Worm (Caenorhabditis elegans) whole organism, L4 larva: Measurements from ENCODE around the gene cyn-11.

ENCODE experiments used
- D1046.2 ChIP-seq: fragments of 200-800 bp; sonication (Bioruptor generic); IDR thresholded peaks from 2 replicates; pipeline ENCODE4 v1.3.6; 2022; ENCODE audit warnings: missing genetic modification characterization, missing compliant biosample characterization
- T20F7.1 ChIP-seq: fragments of 200-800 bp; sonication (Bioruptor generic); optimal IDR thresholded peaks from 2 replicates; lab custom pipeline; 2018; ENCODE audit warnings: mild to moderate bottlenecking, missing genetic modification characterization, missing compliant biosample characterization
- Y48G9A.11 ChIP-seq: fragments of 200-800 bp; sonication (Bioruptor generic); IDR thresholded peaks from 2 replicates; pipeline ENCODE4 v1.3.6; 2022; ENCODE audit warnings: missing genetic modification reagents, missing genetic modification characterization, missing compliant biosample characterization
- Y5F2A.4 ChIP-seq: fragments of 200-800 bp; sonication (Bioruptor generic); optimal IDR thresholded peaks from 2 replicates; lab custom pipeline; 2018; ENCODE audit warnings: mild to moderate bottlenecking, missing genetic modification characterization, missing compliant biosample characterization
- Y75B8A.6 ChIP-seq: fragments of 200-800 bp; sonication (Bioruptor generic); IDR thresholded peaks from 2 replicates; pipeline ENCODE4 v1.3.6; 2022; ENCODE audit warnings: missing genetic modification reagents, missing genetic modification characterization, missing compliant biosample characterization
- ZK546.5 ChIP-seq, 2 experiments: sonication (generic microtip); optimal IDR thresholded peaks; 2 replicates each; lab custom pipeline; 2017; ENCODE audit warnings: missing biosample characterization in 2 of 2, missing genetic modification characterization in 2 of 2
- aly-2 ChIP-seq: sonication (generic microtip); optimal IDR thresholded peaks from 2 replicates; lab custom pipeline; 2018; ENCODE audit warnings: missing biosample characterization, missing genetic modification characterization
- ama-1 ChIP-seq: fragments of 150-350 bp; optimal IDR thresholded peaks from 2 replicates; lab custom pipeline; 2014; ENCODE audit warnings: inconsistent platforms, mixed read lengths
- ceh-20 ChIP-seq: fragments of 200-800 bp; sonication (Bioruptor generic); IDR thresholded peaks from 2 replicates; pipeline ENCODE4 v1.3.6; 2022; ENCODE audit warnings: missing genetic modification reagents, missing genetic modification characterization, missing compliant biosample characterization
- ceh-28 ChIP-seq: fragments of 150-350 bp; optimal IDR thresholded peaks from 2 replicates; lab custom pipeline; 2014; ENCODE audit warnings: missing biosample characterization, missing genetic modification reagents, missing genetic modification characterization
- ceh-44 ChIP-seq: fragments of 200-800 bp; sonication (Bioruptor generic); IDR thresholded peaks from 2 replicates; pipeline ENCODE4 v1.3.6; 2022; ENCODE audit warnings: missing genetic modification reagents, missing genetic modification characterization, missing compliant biosample characterization
- ces-1 ChIP-seq: fragments of 150-350 bp; sonication (generic microtip); optimal IDR thresholded peaks from 4 replicates; lab custom pipeline; 2014; ENCODE audit warnings: missing biosample characterization, missing genetic modification reagents, missing genetic modification characterization
- daf-16 ChIP-seq, 3 experiments: sonication (generic microtip); optimal IDR thresholded peaks; 2 replicates each; lab custom pipeline; 2016 to 2017; ENCODE audit warnings: missing genetic modification characterization in 3 of 3, missing genetic modification reagents in 3 of 3, mild to moderate bottlenecking in 2 of 3, missing compliant biosample characterization in 2 of 3, missing biosample characterization in 1 of 3, moderate library complexity in 1 of 3
- daf-19 ChIP-seq: fragments of 200-800 bp; sonication (Bioruptor generic); conservative IDR thresholded peaks from 2 replicates; pipeline ENCODE4 v1.3.6; 2022; ENCODE audit warnings: missing genetic modification characterization, missing compliant biosample characterization
- dmd-8 ChIP-seq: fragments of 200-800 bp; sonication (Bioruptor generic); IDR thresholded peaks from 2 replicates; pipeline ENCODE4 v1.3.6; 2022; ENCODE audit warnings: missing genetic modification characterization, missing compliant biosample characterization
- dve-1 ChIP-seq: sonication (generic microtip); optimal IDR thresholded peaks from 2 replicates; lab custom pipeline; 2017; ENCODE audit warnings: antibody characterized with exemption, mild to moderate bottlenecking, missing genetic modification characterization, missing compliant biosample characterization; ENCODE audit not compliant: insufficient read depth
- egl-27 ChIP-seq: sonication (generic microtip); optimal IDR thresholded peaks from 3 replicates; lab custom pipeline; 2017; ENCODE audit warnings: missing biosample characterization, missing genetic modification reagents, missing genetic modification characterization
- fkh-10 ChIP-seq: fragments of 150-350 bp; optimal IDR thresholded peaks from 2 replicates; lab custom pipeline; 2014; ENCODE audit warnings: missing biosample characterization, missing genetic modification reagents, missing genetic modification characterization
- gei-8 ChIP-seq: fragments of 200-800 bp; sonication (Bioruptor generic); optimal IDR thresholded peaks from 2 replicates; lab custom pipeline; 2018; ENCODE audit warnings: mild to moderate bottlenecking, missing genetic modification characterization, missing compliant biosample characterization
- lim-7 ChIP-seq: fragments of 200-800 bp; sonication (Bioruptor generic); IDR thresholded peaks from 2 replicates; pipeline ENCODE4 v1.3.6; 2022; ENCODE audit warnings: missing genetic modification characterization, missing compliant biosample characterization
- lin-15B ChIP-seq: fragments of 150-350 bp; sonication (generic microtip); optimal IDR thresholded peaks from 3 replicates; lab custom pipeline; 2014; ENCODE audit warnings: missing biosample characterization, missing genetic modification characterization
- lin-39 ChIP-seq: fragments of 150-350 bp; optimal IDR thresholded peaks from 2 replicates; lab custom pipeline; 2014; ENCODE audit warnings: missing biosample characterization, missing genetic modification reagents, missing genetic modification characterization
- lir-3 ChIP-seq: sonication (generic microtip); optimal IDR thresholded peaks from 2 replicates; lab custom pipeline; 2016; ENCODE audit warnings: mild to moderate bottlenecking, missing genetic modification characterization, missing compliant biosample characterization
- madf-9 ChIP-seq: fragments of 200-800 bp; sonication (Bioruptor generic); conservative IDR thresholded peaks from 2 replicates; pipeline ENCODE4 v1.3.6; 2022; ENCODE audit warnings: missing genetic modification reagents, missing genetic modification characterization, missing compliant biosample characterization
- mes-2 ChIP-seq: sonication (generic microtip); optimal IDR thresholded peaks from 2 replicates; lab custom pipeline; 2016; ENCODE audit warnings: missing genotype, mild to moderate bottlenecking, missing genetic modification characterization, missing compliant biosample characterization; ENCODE audit not compliant: poor library complexity, severe bottlenecking
- mxl-3 ChIP-seq: fragments of 200-800 bp; sonication (Bioruptor generic); optimal IDR thresholded peaks from 2 replicates; lab custom pipeline; 2018; ENCODE audit warnings: mild to moderate bottlenecking, missing genetic modification characterization, missing compliant biosample characterization
- nhr-10 ChIP-seq: fragments of 150-350 bp; optimal IDR thresholded peaks from 2 replicates; lab custom pipeline; 2014; ENCODE audit warnings: missing biosample characterization, missing genetic modification characterization
- nhr-11 ChIP-seq: fragments of 150-350 bp; optimal IDR thresholded peaks from 2 replicates; lab custom pipeline; 2014; ENCODE audit warnings: missing biosample characterization, missing genetic modification characterization
- nhr-25 ChIP-seq: sonication (generic microtip); optimal IDR thresholded peaks from 2 replicates; lab custom pipeline; 2017; ENCODE audit warnings: missing genetic modification characterization, mild to moderate bottlenecking, missing compliant biosample characterization, antibody characterized with exemption, moderate library complexity, borderline replicate concordance; ENCODE audit not compliant: insufficient read depth
- nhr-28 ChIP-seq: fragments of 150-350 bp; optimal IDR thresholded peaks from 2 replicates; lab custom pipeline; 2014; ENCODE audit warnings: missing biosample characterization, missing genetic modification characterization
- nhr-41 ChIP-seq: fragments of 200-800 bp; sonication (Bioruptor generic); IDR thresholded peaks from 2 replicates; pipeline ENCODE4 v1.3.6; 2022; ENCODE audit warnings: missing genetic modification reagents, missing genetic modification characterization, missing compliant biosample characterization
- nhr-48 ChIP-seq: sonication (generic microtip); optimal IDR thresholded peaks from 2 replicates; lab custom pipeline; 2016; ENCODE audit warnings: mild to moderate bottlenecking, missing genetic modification characterization, missing compliant biosample characterization
- nhr-76 ChIP-seq: fragments of 150-350 bp; optimal IDR thresholded peaks from 2 replicates; lab custom pipeline; 2014; ENCODE audit warnings: missing biosample characterization, missing genetic modification characterization
- pha-4 ChIP-seq, 2 experiments: fragments of 150-350 bp in 1 of 2; fragments of 200-800 bp in 1 of 2; sonication (Bioruptor generic) in 1 of 2; IDR thresholded peaks in 1 of 2; optimal IDR thresholded peaks in 1 of 2; 2 replicates each; pipeline versions ENCODE4 v1.3.6 to Lab custom; 2014 to 2022; ENCODE audit warnings: missing genetic modification characterization in 2 of 2, missing genetic modification reagents in 2 of 2, missing biosample characterization in 1 of 2, missing compliant biosample characterization in 1 of 2
- php-3 ChIP-seq: fragments of 200-800 bp; sonication (Bioruptor generic); IDR thresholded peaks from 2 replicates; pipeline ENCODE4 v1.3.6; 2022; ENCODE audit warnings: missing genetic modification reagents, missing genetic modification characterization, missing compliant biosample characterization
- pqm-1 ChIP-seq: sonication (generic microtip); optimal IDR thresholded peaks from 2 replicates; lab custom pipeline; 2017; ENCODE audit warnings: missing biosample characterization, missing genetic modification characterization
- rbr-2 ChIP-seq: sonication (generic microtip); optimal IDR thresholded peaks from 2 replicates; lab custom pipeline; 2016; ENCODE audit warnings: missing genotype, missing genetic modification characterization, missing compliant biosample characterization
- saeg-2 ChIP-seq: fragments of 200-800 bp; sonication (Bioruptor generic); IDR thresholded peaks from 2 replicates; pipeline ENCODE4 v1.3.6; 2022; ENCODE audit warnings: missing genetic modification reagents, missing genetic modification characterization, missing compliant biosample characterization
- sdz-12 ChIP-seq: fragments of 200-800 bp; sonication (Bioruptor generic); optimal IDR thresholded peaks from 2 replicates; lab custom pipeline; 2018; ENCODE audit warnings: mild to moderate bottlenecking, missing genetic modification characterization, missing compliant biosample characterization
- skn-1 ChIP-seq: fragments of 150-350 bp; optimal IDR thresholded peaks from 2 replicates; lab custom pipeline; 2014; ENCODE audit warnings: missing biosample characterization, missing genetic modification characterization
- snpc-1.2 ChIP-seq: fragments of 200-800 bp; sonication (Bioruptor generic); IDR thresholded peaks from 2 replicates; pipeline ENCODE4 v1.3.6; 2022; ENCODE audit warnings: missing genetic modification reagents, missing genetic modification characterization, missing compliant biosample characterization
- spr-3 ChIP-seq: fragments of 200-800 bp; sonication (Bioruptor generic); optimal IDR thresholded peaks from 2 replicates; lab custom pipeline; 2018; ENCODE audit warnings: mild to moderate bottlenecking, missing genetic modification characterization, missing compliant biosample characterization
- unc-39 ChIP-seq: sonication (generic microtip); optimal IDR thresholded peaks from 2 replicates; lab custom pipeline; 2017; ENCODE audit warnings: missing biosample characterization, missing genetic modification characterization
- vab-7 ChIP-seq: fragments of 200-800 bp; sonication (Bioruptor generic); IDR thresholded peaks from 2 replicates; pipeline ENCODE4 v1.3.6; 2022; ENCODE audit warnings: missing genetic modification reagents, missing genetic modification characterization, missing compliant biosample characterization
- zfp-2 ChIP-seq: sonication (generic microtip); optimal IDR thresholded peaks from 2 replicates; lab custom pipeline; 2016; ENCODE audit warnings: mild to moderate bottlenecking, missing genetic modification characterization, missing compliant biosample characterization
- zip-11 ChIP-seq: fragments of 200-800 bp; sonication (Bioruptor generic); IDR thresholded peaks from 2 replicates; pipeline ENCODE4 v1.3.6; 2022; ENCODE audit warnings: missing genetic modification characterization, missing compliant biosample characterization
- zip-2 ChIP-seq: fragments of 150-350 bp; optimal IDR thresholded peaks from 2 replicates; lab custom pipeline; 2014; ENCODE audit warnings: missing biosample characterization, missing genetic modification characterization
- ztf-11 ChIP-seq: fragments of 150-350 bp; optimal IDR thresholded peaks from 2 replicates; lab custom pipeline; 2014; ENCODE audit warnings: missing biosample characterization, missing genetic modification characterization
- ztf-7 ChIP-seq: fragments of 150-350 bp; optimal IDR thresholded peaks from 2 replicates; lab custom pipeline; 2014; ENCODE audit warnings: missing biosample characterization, missing genetic modification characterization

Gene cyn-11

DNA sequence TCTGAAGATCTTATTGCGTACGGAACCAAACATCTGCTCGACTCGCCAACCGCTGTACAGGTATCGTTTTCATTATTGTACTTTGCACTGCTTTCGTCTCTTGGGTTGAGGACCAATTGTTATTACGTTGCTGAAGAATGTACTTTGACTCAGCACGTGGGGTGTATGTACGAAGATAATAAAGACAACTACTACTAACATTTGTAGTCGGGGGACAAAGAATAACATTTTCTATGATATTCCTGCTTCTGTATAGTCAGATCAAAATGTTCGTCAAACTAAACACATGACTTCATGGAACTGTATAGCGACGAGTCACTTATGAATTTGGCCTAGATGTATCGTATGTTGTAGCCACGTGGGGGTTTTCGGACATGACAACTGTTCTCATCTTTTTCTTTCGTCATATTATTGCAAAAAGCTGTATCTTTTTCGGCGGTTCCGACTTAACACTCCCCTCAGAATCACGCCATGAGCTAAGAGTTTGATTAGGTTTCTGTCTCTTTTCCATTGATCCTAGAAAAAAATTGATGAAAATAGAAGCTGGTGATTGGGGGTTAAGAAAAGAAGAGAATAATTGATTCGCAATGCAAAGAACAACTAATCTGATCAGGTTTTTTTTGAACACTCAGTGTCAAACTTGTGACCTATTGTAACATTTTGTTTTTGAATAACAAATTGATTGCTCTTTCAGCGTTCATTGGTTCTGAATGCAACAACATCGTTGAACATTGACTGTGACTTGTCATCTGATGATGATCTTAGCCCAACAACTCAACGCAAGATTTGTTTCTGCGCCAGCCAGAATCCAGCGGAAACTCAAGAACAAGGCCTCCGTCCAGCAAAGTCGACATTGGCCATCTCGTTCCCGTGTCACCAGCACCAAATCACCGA lies 28.7 kb upstream of the cyn-11 start (continued):
- TF ChIP-seq nhr-28 (tag; lab: Kevin White, UChicago) (peak; percentile 47), lin-15B (tag; lab: Kevin White, UChicago) (no peak), T20F7.1 (GFP tag; lab: Kevin White, UChicago) (peak; percentile 4), rbr-2 (tag; lab: Kevin White, UChicago) (no peak), gei-8 (GFP tag; lab: Kevin White, UChicago) (no peak), mes-2 (tag; lab: Kevin White, UChicago) (no peak), skn-1 (tag; lab: Kevin White, UChicago) (no peak), pqm-1 (tag; lab: Kevin White, UChicago) (no peak), sdz-12 (GFP tag; lab: Kevin White, UChicago) (no peak), fkh-10 (GFP tag; lab: Kevin White, UChicago) (no peak), lin-39 (tag; lab: Kevin White, UChicago) (no peak), ceh-44 (0 out of 2 replicates have a peak, but pooled peaks have one; percentile 3), daf-16 (GFP tag; optimal IDR thresholded peaks at IDR 0.05; lab: Kevin White, UChicago) (no peak), daf-16 (tag; optimal IDR thresholded peaks at IDR 0.05; lab: Kevin White, UChicago) (peak; percentile 31), zip-2 (tag; lab: Kevin White, UChicago) (no peak), ZK546.5 (tag; optimal IDR thresholded peaks at IDR 0.05; lab: Kevin White, UChicago) (no peak), dve-1 (tag; lab: Kevin White, UChicago) (peak; percentile 30), ama-1 (peak; percentile 85), ces-1 (GFP tag; lab: Kevin White, UChicago) (no peak), nhr-48 (tag; lab: Kevin White, UChicago) (no peak), aly-2 (tag; lab: Kevin White, UChicago) (no peak), unc-39 (tag; lab: Kevin White, UChicago) (no peak), nhr-41 (GFP tag; lab: Robert Waterston, UW) (no peak), zfp-2 (tag; lab: Kevin White, UChicago) (no peak), Y5F2A.4 (no peak), vab-7 (GFP tag; lab: Robert Waterston, UW) (no peak; the same call in 1 of the 2 replicates), nhr-10 (tag; lab: Kevin White, UChicago) (no peak), egl-27 (no peak), saeg-2 (GFP tag; lab: Robert Waterston, UW) (no peak), ztf-11 (no peak), ceh-20 (GFP tag; lab: Robert Waterston, UW) (no peak), Y48G9A.11 (GFP tag; lab: Robert Waterston, UW) (no peak; the same call in 1 of the 2 replicates), php-3 (no peak), zip-11 (no peak), nhr-25 (peak; percentile 38), daf-19 (GFP tag; lab: Robert Waterston, UW) (no peak), nhr-11 (tag; lab: Kevin White, UChicago) (peak; percentile 62), snpc-1.2 (GFP tag; lab: Robert Waterston, UW) (no peak), pha-4 (GFP tag; IDR thresholded peaks at IDR 0.05; lab: Robert Waterston, UW) (peak; percentile 22; the same call in 1 of the 2 replicates), pha-4 (tag; optimal IDR thresholded peaks at IDR 0.05; lab: Kevin White, UChicago) (no peak), lir-3 (tag; lab: Kevin White, UChicago) (no peak), D1046.2 (GFP tag; lab: Robert Waterston, UW) (peak; percentile 77), spr-3 (no peak), ceh-28 (no peak), Y75B8A.6 (0 out of 2 replicates have a peak, but pooled peaks have one; percentile 8), lim-7 (GFP tag; lab: Robert Waterston, UW) (no peak), madf-9 (GFP tag; lab: Robert Waterston, UW) (no peak), nhr-76 (tag; lab: Kevin White, UChicago) (no peak), ztf-7 (tag; lab: Kevin White, UChicago) (no peak), dmd-8 (GFP tag; lab: Robert Waterston, UW) (no peak), mxl-3 (GFP tag; lab: Kevin White, UChicago) (peak; percentile 40)
